Fruit fly (Drosophila melanogaster): ENCODE measurements around the gene Pgam5.

Gene Pgam5

DNA sequence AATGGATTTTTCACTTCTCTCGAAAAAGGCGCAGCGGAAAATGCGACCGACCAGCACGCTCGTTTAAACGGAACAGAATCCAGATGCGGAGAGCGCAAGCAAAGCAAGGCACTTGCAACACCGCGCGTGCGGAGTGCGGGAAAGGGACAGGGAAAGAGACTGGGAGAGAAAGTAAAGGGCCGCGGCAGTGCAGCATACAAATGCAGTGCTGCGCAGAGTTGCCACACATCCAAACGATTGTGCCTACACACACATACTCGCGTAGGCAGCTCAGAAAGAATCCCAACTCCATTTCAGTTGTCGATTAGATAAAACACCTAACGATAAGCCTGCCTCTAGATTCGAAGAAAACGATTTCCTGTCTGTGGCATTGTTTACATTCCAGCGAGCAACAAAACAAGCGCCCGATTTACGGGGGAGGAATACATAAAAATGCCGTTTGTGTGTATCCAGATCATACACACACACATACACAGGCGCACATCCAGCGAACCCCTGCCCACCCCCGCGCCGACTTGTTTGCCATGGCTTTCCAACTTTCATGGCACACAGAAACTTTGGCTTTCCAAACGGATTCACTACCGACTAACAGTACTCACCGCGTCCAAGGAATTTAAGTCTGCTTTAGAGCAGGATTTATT is 26.2 kb upstream of the Pgam5 start (continued):
- TF ChIP-seq CG13123 (GFP tag; optimal IDR thresholded peaks at IDR 0.05), result no peak
- peak; percentile 17; the same call in 1 of the 2 replicates for TF ChIP-seq vvl (GFP tag; IDR thresholded peaks at IDR 0.05)
- TF ChIP-seq gsb-n (tag; optimal IDR thresholded peaks at IDR 0.05), result no peak
- TF ChIP-seq Ssrp (tag; optimal IDR thresholded peaks at IDR 0.05), result no peak
- peak; percentile 10 for TF ChIP-seq stwl (tag; optimal IDR thresholded peaks at IDR 0.05)
- TF ChIP-seq lab (GFP tag; optimal IDR thresholded peaks at IDR 0.05), result no peak
- no peak for TF ChIP-seq CG14860 (GFP tag; IDR thresholded peaks at IDR 0.05; ENCODE audit: partially characterized antibody)
- no peak for TF ChIP-seq CG18011 (GFP tag; optimal IDR thresholded peaks at IDR 0.05)
- no peak for TF ChIP-seq CG8290 (GFP tag; optimal IDR thresholded peaks at IDR 0.05)
- TF ChIP-seq CG8290 (tag; optimal IDR thresholded peaks at IDR 0.05), result no peak
- peak; percentile 36 for TF ChIP-seq CG4617 (GFP tag; optimal IDR thresholded peaks at IDR 0.05; ENCODE audit: borderline replicate concordance)
- no peak for TF ChIP-seq otp (GFP tag; IDR thresholded peaks at IDR 0.05)
- no peak for TF ChIP-seq so (GFP tag; IDR thresholded peaks at IDR 0.05)
- TF ChIP-seq Hey (tag; optimal IDR thresholded peaks at IDR 0.05), result no peak
- no peak for TF ChIP-seq CG17361 (GFP tag; IDR thresholded peaks at IDR 0.05)
- peak; percentile 97 for TF ChIP-seq sd (tag; optimal IDR thresholded peaks at IDR 0.05)
- TF ChIP-seq CG11696 (GFP tag; IDR thresholded peaks at IDR 0.05), result no peak
- TF ChIP-seq Xbp1 (GFP tag; optimal IDR thresholded peaks at IDR 0.05), result no peak
- no peak for TF ChIP-seq trh (GFP tag; optimal IDR thresholded peaks at IDR 0.05)
- no peak for TF ChIP-seq pum (GFP tag; optimal IDR thresholded peaks at IDR 0.05)
- TF ChIP-seq CG16863 (GFP tag; optimal IDR thresholded peaks at IDR 0.05), result no peak
- TF ChIP-seq wor (GFP tag; IDR thresholded peaks at IDR 0.05), result no peak
- no peak for TF ChIP-seq pita (GFP tag; optimal IDR thresholded peaks at IDR 0.05)
- TF ChIP-seq CG12299 (tag; optimal IDR thresholded peaks at IDR 0.05), result no peak
- TF ChIP-seq CG12219 (GFP tag; optimal IDR thresholded peaks at IDR 0.05), result no peak
- TF ChIP-seq maf-S (GFP tag; optimal IDR thresholded peaks at IDR 0.05), result no peak
- TF ChIP-seq Vsx1 (GFP tag; optimal IDR thresholded peaks at IDR 0.05), result no peak
- TF ChIP-seq CG3847 (GFP tag; IDR thresholded peaks at IDR 0.05), result no peak
- no peak for TF ChIP-seq Hr78 (GFP tag; optimal IDR thresholded peaks at IDR 0.05)
- TF ChIP-seq nom (GFP tag; optimal IDR thresholded peaks at IDR 0.05), result peak; percentile 43
- TF ChIP-seq Xrp1 (GFP tag; IDR thresholded peaks at IDR 0.05), result no peak
- no peak for TF ChIP-seq CG13775 (GFP tag; optimal IDR thresholded peaks at IDR 0.05)
- TF ChIP-seq D19B (GFP tag; optimal IDR thresholded peaks at IDR 0.05), result no peak
- TF ChIP-seq Dbx (GFP tag; IDR thresholded peaks at IDR 0.05), result no peak
- TF ChIP-seq CG6765 (GFP tag; optimal IDR thresholded peaks at IDR 0.05), result no peak
- TF ChIP-seq CG6813 (GFP tag; optimal IDR thresholded peaks at IDR 0.05), result no peak
- 0 out of 4 replicates have a peak, but pooled peaks have one; percentile 60 for TF ChIP-seq chinmo (GFP tag; IDR thresholded peaks at IDR 0.05; ENCODE audit: partially characterized antibody)
- no peak for TF ChIP-seq CG2712 (tag; optimal IDR thresholded peaks at IDR 0.05)
- TF ChIP-seq kay (GFP tag; optimal IDR thresholded peaks at IDR 0.05), result no peak
- TF ChIP-seq CG12942 (GFP tag; optimal IDR thresholded peaks at IDR 0.05), result no peak
- no peak for TF ChIP-seq ind (GFP tag; optimal IDR thresholded peaks at IDR 0.05)
- TF ChIP-seq pzg (GFP tag; optimal IDR thresholded peaks at IDR 0.05), result peak; percentile 16
- no peak for TF ChIP-seq dmrt99B (tag; optimal IDR thresholded peaks at IDR 0.05)
- TF ChIP-seq CG2678 (tag; optimal IDR thresholded peaks at IDR 0.05), result no peak
- TF ChIP-seq dm (GFP tag; optimal IDR thresholded peaks at IDR 0.05), result no peak
- TF ChIP-seq CG15479 (GFP tag; optimal IDR thresholded peaks at IDR 0.05), result peak; percentile 99
- no peak for TF ChIP-seq CG4854 (GFP tag; optimal IDR thresholded peaks at IDR 0.05)
- no peak for TF ChIP-seq CG33557 (GFP tag; optimal IDR thresholded peaks at IDR 0.05)
- TF ChIP-seq jing (GFP tag; optimal IDR thresholded peaks at IDR 0.05), result no peak
- no peak for TF ChIP-seq CG12659 (GFP tag; optimal IDR thresholded peaks at IDR 0.05)

Data from whole organism, embryonic.